Worm (Caenorhabditis elegans): ENCODE measurements around the gene let-92.

let-92 gene

ce11 chrIV:11868452-11868851, 10.2 kb downstream of the let-92 start:
- TF ChIP-seq pha-4 (tag; optimal IDR thresholded peaks at IDR 0.05) (no peak), ceh-43 (GFP tag; optimal IDR thresholded peaks at IDR 0.05) (peak; percentile 41)

- TF ChIP-seq lin-13 (tag; optimal IDR thresholded peaks at IDR 0.05) (no peak), nhr-76 (tag; optimal IDR thresholded peaks at IDR 0.05) (no peak), M03D4.4 (tag; optimal IDR thresholded peaks at IDR 0.05) (no peak), bed-3 (GFP tag; optimal IDR thresholded peaks at IDR 0.05) (no peak), cnd-1 (tag; optimal IDR thresholded peaks at IDR 0.05) (peak; percentile 47), unc-120 (tag; optimal IDR thresholded peaks at IDR 0.05; ENCODE audit: poor library complexity, severe bottlenecking) (no peak), mls-2 (tag; optimal IDR thresholded peaks at IDR 0.05) (no peak), ham-2 (GFP tag; optimal IDR thresholded peaks at IDR 0.05) (no peak), unc-39 (tag; optimal IDR thresholded peaks at IDR 0.05) (no peak), ces-1 (GFP tag; optimal IDR thresholded peaks at IDR 0.05) (peak; percentile 42), lin-32 (GFP tag; optimal IDR thresholded peaks at IDR 0.05) (peak; percentile 41), nhr-28 (tag; optimal IDR thresholded peaks at IDR 0.05) (no peak), sptf-1 (tag; optimal IDR thresholded peaks at IDR 0.05) (no peak), flh-1 (GFP tag; optimal IDR thresholded peaks at IDR 0.05) (no peak), mep-1 (tag; optimal IDR thresholded peaks at IDR 0.05) (peak; percentile 4)
These were observed 12.8 kb downstream of the let-92 start for ce11 chrIV:11871083-11871482.

- TF ChIP-seq nhr-12 (tag; optimal IDR thresholded peaks at IDR 0.05) (no peak), ces-1 (GFP tag; optimal IDR thresholded peaks at IDR 0.05) (peak; percentile 58), ztf-11 (tag; optimal IDR thresholded peaks at IDR 0.05) (no peak), sptf-1 (tag; optimal IDR thresholded peaks at IDR 0.05) (peak; percentile 4)
These were observed 13.7 kb downstream of the let-92 start for ce11 chrIV:11871898-11872297.

- TF ChIP-seq nhr-28 (tag; optimal IDR thresholded peaks at IDR 0.05) (no peak), hlh-1 (tag; optimal IDR thresholded peaks at IDR 0.05) (no peak), pha-4 (tag; optimal IDR thresholded peaks at IDR 0.05) (no peak), nhr-12 (tag; optimal IDR thresholded peaks at IDR 0.05) (no peak), unc-62 (GFP tag; optimal IDR thresholded peaks at IDR 0.05) (no peak), lin-32 (GFP tag; optimal IDR thresholded peaks at IDR 0.05) (no peak), ceh-83 (GFP tag; optimal IDR thresholded peaks at IDR 0.05) (no peak), flh-1 (GFP tag; optimal IDR thresholded peaks at IDR 0.05) (no peak), lin-13 (tag; optimal IDR thresholded peaks at IDR 0.05) (no peak), ceh-39 (tag; optimal IDR thresholded peaks at IDR 0.05) (no peak), ztf-11 (tag; optimal IDR thresholded peaks at IDR 0.05) (no peak), mls-2 (tag; optimal IDR thresholded peaks at IDR 0.05) (no peak), ham-2 (GFP tag; optimal IDR thresholded peaks at IDR 0.05) (no peak), sem-2 (GFP tag; optimal IDR thresholded peaks at IDR 0.05) (no peak)
These were observed 19.4 kb downstream of the let-92 start, which contains the start of gene pph-2 for ce11 chrIV:11877674-11878073. Gene pph-2, minus strand, starts transcription at chrIV:11877774.

ce11 chrIV:11878249-11878648, 20.0 kb downstream of the let-92 start, which contains the start of gene cutl-27:
Gene cutl-27, plus strand, starts transcription at chrIV:11878549.
- TF ChIP-seq unc-62 (GFP tag; optimal IDR thresholded peaks at IDR 0.05) (no peak), ztf-11 (tag; optimal IDR thresholded peaks at IDR 0.05) (no peak), tbx-8 (GFP tag; optimal IDR thresholded peaks at IDR 0.05) (no peak), ceh-43 (GFP tag; optimal IDR thresholded peaks at IDR 0.05) (no peak), nhr-2 (tag; optimal IDR thresholded peaks at IDR 0.05) (no peak)

- TF ChIP-seq unc-39 (tag; optimal IDR thresholded peaks at IDR 0.05), result no peak
- no peak for TF ChIP-seq nhr-12 (tag; optimal IDR thresholded peaks at IDR 0.05)
- no peak for TF ChIP-seq lin-13 (tag; optimal IDR thresholded peaks at IDR 0.05)
- TF ChIP-seq ceh-39 (tag; optimal IDR thresholded peaks at IDR 0.05), result no peak
- TF ChIP-seq mls-2 (tag; optimal IDR thresholded peaks at IDR 0.05), result no peak
- TF ChIP-seq zip-8 (tag; optimal IDR thresholded peaks at IDR 0.05), result no peak
- TF ChIP-seq ztf-11 (tag; optimal IDR thresholded peaks at IDR 0.05), result no peak
- TF ChIP-seq mep-1 (tag; optimal IDR thresholded peaks at IDR 0.05), result no peak
- TF ChIP-seq nhr-28 (tag; optimal IDR thresholded peaks at IDR 0.05), result no peak
- no peak for TF ChIP-seq tbx-8 (GFP tag; optimal IDR thresholded peaks at IDR 0.05)
- TF ChIP-seq flh-1 (GFP tag; optimal IDR thresholded peaks at IDR 0.05), result no peak
- no peak for TF ChIP-seq hlh-1 (tag; optimal IDR thresholded peaks at IDR 0.05)
- no peak for TF ChIP-seq M03D4.4 (tag; optimal IDR thresholded peaks at IDR 0.05)
- no peak for TF ChIP-seq bed-3 (GFP tag; optimal IDR thresholded peaks at IDR 0.05)
- no peak for TF ChIP-seq sem-2 (GFP tag; optimal IDR thresholded peaks at IDR 0.05)
These were observed 24.3 kb downstream of the let-92 start for ce11 chrIV:11882534-11882933.
